Fruit fly (Drosophila melanogaster) ovary, adult (tissue): ENCODE data around the gene ea.

Source experiments
- CG17801 ChIP-seq: fragments of 200-800 bp; optimal IDR thresholded peaks from 2 replicates; lab custom pipeline; 2019; ENCODE audit warnings: missing biosample characterization, mild to moderate bottlenecking, missing genetic modification characterization, moderate library complexity; ENCODE audit not compliant: partially characterized antibody

The ea gene

DNA sequence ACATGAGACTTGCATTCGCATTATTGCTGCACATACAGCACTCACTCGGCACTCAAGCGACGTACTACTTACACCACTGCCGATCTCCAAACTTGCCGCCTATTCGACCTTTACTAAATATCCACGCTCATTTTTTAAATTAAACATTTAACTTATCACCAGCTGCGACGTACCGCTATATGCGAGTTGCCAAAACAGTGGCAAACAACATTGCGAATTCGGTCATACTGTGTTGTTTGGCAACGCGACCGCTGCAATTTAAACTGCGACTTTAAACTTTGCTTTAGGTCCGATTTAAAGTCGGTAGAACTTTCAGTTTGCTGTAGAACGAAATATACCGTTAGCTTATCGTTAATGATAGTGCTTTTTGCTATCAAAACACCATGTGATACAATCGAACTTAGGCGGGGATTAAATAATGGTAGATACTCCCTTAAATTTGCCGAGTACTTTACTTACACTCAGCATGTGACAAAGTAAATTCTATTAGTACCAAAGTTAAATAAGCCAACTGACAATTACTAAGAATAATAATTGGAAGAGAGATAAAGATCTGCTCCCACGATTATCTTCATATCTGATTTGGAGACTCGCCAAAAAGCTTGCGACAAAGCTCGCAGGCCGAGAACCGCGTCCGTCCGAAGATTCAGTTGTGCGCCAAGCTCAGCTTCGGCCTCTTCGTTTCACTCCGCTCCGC is at the start of gene ea, which contains the start of gene CG6236:
Gene ea, plus strand, starts transcription at position 647 of the 697 bp plus-strand sequence.
Gene CG6236, minus strand, starts transcription at position 187 of the 697 bp plus-strand sequence.
- no peak for TF ChIP-seq CG17801 (GFP tag; lab: Kevin White, UChicago)

DNA sequence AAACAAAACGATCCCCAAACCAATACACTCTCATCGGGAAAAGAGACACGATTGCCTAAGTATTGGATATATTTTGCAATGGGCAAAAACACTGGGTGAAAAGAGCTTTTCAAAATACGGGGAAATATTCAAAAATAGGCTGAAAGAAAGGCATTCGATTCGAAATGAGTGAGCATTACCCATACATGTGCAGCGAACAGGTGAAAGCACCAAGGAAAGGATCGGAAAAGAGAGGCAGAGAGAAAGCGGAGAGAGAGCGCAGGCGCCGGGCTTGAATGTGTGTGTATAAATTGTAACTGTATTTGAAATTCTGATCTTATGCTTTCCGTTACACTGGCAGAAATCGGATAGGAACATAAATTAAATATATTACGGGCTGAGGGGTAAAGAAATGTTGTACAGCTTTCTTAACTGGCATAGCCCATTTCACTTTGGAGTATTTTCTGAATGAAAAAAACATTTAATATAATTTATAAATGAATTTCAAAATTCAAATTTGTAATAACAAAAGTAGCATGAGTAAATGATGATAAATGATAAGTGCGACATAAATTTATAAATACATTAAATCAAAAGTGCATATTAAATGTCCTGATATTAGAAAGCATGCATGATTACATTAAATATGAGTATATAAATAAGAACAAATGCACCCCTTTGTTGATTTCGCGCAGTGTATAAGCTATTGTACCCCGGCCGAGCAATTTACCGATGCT is 47.8 kb upstream of the ea start:
- TF ChIP-seq CG17801 (GFP tag; lab: Kevin White, UChicago) = peak; percentile 25

DNA sequence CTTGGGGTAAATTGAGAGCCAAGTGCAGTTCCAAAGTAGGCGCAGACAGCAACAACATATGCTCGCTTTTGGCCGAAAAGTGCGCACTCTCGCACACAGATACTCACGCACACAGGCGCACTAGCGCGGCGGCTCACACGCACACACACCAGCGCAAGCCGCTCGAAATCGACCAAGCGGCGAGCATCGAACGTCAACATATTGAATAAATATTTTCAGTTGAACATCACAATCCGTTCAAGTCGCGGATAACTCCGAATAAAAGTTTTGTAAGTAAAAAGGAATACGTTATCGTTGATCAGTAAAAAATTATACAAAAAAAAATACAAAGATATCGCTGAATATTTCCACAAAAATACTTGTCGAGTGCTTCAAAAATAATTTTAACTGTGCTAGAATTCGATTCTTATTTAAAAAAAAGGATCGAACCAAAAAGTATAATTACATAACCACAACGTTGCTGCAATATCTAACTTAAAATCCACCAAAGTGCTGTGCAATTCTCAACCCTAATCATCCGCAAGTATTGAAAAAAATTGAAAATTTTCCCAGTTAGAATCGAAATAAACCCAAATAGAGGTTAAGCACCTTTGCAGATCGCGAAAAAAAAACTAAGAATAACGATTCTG is 47.1 kb upstream of the ea start:
- TF ChIP-seq CG17801 (GFP tag; lab: Kevin White, UChicago) = no peak

DNA sequence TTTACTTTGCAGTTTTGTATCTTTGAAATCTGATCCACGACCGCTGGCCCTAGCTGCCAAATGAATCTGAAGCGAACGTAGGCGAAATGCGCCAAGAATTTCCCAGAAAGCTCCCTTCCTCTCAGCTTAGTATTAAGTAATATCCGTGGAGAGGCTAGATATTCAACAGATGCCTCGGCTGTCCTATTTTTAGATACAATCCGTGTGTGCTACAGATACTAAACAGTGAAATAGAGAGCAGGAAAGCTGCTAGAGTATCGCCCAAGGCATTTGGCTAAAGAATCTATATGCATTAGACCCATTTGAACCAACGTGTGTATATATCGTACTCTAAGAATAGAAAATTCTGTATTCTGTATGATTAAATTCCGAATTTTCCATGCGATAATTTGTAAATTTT is 46.2 kb upstream of the ea start:
- no peak for TF ChIP-seq CG17801 (GFP tag; lab: Kevin White, UChicago)

DNA sequence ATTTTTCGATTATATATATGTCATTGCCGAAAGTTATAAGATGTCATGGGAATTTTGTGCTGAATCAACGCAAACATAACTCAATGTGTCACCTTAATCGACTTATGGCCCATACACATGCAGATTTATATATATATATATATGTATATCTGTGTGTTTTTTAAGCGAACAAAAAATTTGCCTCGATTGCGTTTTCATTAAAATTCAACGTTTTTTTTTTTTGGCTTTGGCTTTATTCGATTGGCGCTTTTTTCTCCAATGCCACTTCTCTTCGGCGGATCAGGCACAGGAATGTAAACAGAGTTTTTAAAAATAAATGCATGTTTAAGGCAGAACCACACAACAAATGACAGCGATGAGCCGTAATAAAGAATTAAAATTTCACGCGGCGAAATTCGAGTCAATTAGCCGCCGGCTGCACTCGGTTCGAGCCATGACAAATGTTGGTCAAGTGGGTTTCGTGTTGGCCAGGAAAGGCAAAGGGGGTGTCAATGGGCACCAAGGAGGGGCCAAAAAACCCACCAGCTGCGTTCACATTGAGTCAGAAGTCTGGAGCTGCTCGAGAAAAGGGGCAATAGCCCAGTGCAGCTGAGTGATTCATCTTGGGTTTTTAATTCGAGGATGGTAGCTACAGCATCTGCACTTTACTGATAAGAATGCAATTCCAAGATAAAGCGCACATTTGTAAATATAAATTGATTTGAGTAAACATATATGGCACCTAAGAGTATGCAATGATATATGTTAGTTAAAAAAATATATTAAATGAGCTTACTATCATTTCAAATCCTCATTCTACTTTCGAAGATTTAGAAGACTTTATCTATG is 45.3 kb upstream of the ea start:
- no peak for TF ChIP-seq CG17801 (GFP tag; lab: Kevin White, UChicago)

DNA sequence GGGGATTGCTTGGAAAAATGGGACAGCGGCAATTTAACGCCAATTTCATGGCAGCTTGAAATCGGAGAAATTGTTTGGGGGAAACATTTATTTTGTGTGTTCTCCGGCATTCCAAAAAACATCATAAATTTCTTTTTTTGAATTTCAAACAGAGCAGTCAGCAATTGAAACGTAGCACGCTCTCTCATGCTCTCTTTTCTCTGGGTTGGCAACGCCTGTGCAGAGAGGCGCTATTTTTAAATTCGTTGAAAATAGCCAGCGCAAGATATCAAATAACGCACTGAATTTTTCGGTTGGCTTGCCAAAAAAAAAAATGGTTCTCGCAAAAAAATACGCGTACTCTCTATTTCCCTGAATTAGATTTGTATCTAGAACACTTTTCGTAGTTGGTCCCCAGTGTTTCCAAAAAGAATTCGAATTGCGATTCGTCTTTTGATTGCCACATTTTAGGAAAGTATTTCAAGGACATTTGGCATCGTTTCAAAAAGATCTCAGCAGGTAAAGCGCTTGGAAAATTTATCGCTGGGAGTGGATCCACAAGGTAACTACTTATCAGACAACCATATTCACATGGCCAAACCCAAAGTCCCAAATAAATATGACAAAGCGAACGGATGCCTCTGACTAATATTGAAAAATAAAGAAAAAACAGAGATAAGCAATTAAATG is 42.4 kb upstream of the ea start:
- no peak for TF ChIP-seq CG17801 (GFP tag; lab: Kevin White, UChicago)

DNA sequence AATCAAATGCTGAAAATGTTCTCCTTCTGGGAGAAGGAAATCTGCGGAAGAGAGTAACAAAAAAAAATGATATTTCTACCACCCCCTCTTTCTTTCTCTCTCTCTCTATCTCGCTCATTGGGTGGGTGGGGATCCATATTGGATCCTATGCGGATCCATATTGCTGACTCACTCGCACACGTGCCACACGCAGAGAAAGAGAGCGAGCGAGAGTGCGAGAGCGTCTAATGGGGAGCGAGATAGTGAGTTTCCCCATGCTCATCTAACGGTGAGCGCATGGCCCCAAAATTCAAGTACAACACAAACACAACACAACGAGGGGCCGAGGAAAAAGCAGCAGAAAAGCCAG is 41.9 kb upstream of the ea start:
- TF ChIP-seq CG17801 (GFP tag; lab: Kevin White, UChicago) = no peak

DNA sequence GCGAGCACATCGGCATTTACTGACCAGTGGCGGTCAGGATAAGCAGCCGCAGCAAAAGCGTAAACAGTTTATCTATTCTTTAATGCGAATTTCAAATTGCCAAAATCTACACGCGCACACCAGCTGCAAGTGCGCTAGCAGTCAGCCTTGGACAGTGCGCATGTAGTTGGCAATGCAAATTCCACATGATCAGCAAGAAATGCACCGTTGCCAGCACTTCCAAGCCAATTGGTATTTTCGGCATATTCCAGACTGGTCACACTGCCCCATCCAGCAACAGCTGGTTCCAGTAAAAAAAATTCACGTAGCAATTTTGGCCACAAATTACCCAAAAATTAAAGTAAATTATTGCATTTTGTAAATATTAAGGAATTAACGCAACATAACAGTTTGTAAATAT is 40.8 kb upstream of the ea start:
- peak; percentile 16 for TF ChIP-seq CG17801 (GFP tag; lab: Kevin White, UChicago)

DNA sequence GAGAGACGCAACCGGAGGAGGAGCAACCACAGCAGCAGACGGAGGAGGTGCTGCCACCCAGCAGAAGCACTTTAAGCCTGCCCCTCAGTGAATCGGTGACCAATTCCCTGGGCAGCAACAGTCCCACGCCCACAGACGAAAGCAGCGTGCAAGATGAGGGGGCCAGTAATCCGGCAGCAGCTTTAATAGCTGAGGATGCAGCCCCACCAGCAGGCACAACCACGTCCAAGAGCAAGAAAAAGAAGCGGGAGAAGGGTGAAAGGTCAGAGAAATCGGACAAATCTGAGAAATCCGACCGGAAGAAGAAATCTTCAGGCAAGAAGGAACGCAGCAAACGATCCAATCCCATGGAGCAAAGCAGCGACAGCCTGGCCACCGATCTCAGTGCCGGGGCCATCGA is 39.7 kb upstream of the ea start:
- TF ChIP-seq CG17801 (GFP tag; lab: Kevin White, UChicago) = no peak

DNA sequence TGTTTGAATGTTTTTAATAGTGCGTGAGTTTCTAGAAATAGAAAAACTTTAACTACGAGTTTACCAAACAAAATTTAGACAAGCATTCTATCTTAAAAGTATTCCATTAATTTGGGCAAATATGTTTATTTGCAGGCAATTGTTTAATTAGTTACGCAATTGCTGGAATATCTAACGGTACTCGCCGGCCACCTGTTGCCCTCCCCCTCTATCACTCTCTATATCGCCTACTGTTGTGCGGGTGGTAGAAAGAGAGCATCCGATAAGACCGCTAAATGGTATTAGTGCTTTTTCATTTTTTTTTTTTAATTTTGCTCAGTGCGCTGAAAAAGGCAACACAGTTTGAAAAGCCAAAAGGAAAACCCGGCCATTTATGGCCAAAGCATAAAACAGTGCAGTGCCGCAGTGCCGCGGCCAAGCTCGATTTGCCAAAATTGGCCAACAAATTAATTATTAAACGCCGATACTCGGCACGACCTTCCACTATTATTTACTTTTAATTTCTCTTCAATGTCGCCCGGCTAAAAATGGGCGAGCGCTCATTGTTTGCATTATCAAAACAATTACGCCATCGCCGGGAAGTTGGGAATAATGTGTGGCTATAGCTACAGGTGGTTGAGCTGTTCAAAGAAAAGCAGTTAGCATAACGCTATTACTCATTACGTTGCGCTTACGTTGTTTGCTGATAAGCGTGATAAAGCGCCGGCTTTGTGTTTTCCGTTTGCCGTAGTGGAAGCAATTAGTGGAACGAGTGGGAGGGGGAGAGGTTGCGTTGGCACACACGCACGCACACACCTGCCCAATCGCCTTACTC is 38.5 kb upstream of the ea start:
- no peak for TF ChIP-seq CG17801 (GFP tag; lab: Kevin White, UChicago)

DNA sequence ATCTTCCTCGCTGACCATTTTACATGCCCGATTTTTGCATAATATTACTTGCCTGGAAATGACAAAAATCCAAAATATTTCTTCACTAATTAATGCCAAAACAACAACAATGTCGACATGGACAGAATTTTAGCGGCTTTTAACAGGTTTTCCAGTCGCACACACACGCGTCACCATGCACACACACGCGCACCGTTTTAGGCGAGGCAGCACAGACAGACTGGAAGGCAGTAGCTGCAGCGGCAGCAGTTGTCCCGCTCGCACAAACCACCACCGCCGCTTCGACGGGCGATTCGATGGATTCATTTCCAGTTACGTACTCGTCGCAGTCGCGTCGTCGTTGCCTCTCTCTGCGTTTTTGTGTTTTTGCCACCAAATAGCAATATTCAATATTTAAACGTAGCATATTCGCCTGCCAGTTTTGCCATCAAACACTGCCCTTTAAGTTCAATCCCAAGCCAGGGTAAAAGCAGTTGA is 37.8 kb upstream of the ea start, which contains the start of gene CG45218:
Gene CG45218, minus strand, starts transcription at position 158 of the 477 bp plus-strand sequence.
- TF ChIP-seq CG17801 (GFP tag; lab: Kevin White, UChicago) = peak; percentile 68

DNA sequence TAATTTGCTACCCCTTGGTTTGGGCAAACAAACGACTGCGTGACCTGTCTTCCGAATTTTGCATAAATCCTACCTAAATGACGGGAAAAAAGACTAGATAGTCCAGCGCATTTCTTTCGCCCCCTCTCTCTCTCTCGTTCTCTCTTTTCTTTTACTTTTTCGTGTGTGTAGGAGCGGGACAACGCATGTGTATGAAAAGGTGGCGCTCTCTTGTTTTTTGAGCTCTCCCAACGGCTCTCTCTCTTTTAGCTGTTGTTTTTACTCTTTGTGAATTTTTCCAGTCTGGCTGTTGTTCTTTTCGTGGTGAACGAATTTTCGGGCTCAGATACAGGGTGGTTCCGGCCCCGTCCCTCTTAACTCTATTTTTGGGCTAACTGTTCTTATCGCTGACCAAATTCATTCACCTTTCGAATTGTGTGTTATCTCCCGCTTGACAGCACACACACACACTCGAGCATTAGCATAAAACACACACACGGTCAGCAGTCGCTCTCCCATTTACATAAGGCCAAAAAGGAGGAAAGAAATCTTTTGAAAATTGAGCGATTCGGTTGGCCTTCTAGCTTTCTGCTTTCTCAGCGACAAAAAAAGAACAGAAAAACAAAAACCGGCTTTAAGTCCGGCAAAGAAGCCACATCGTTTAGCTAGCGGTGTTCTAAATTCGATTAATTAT is 36.8 kb upstream of the ea start:
- no peak for TF ChIP-seq CG17801 (GFP tag; lab: Kevin White, UChicago)
